In genomic region chr2L:6793763-6794417, dm6 we compare ENCODE assay signal across 4 fruit fly cellular contexts.
TF ChIP-seq lines count a peak whose summit lies in the region.

No protein-coding gene starts in this region.

- no peak for TF ChIP-seq CTCF in whole organism, embryonic (GFP tag; optimal IDR thresholded peaks at IDR 0.05; lab: Kevin White, UChicago)

TF ChIP-seq in whole organism, embryonic, 481 proteins besides CTCF, POLR2A, EP300 and RAD21 (continues in another document):
- TF ChIP-seq Rx (GFP tag; IDR thresholded peaks at IDR 0.05; lab: Robert Waterston, UW) (no peak), kni (GFP tag; optimal IDR thresholded peaks at IDR 0.05; lab: Kevin White, UChicago) (peak; percentile 59), yki (optimal IDR thresholded peaks at IDR 0.05; lab: Kevin White, UChicago) (peak; percentile 4), CG17361 (GFP tag; IDR thresholded peaks at IDR 0.05; lab: Robert Waterston, UW) (no peak), cg (GFP tag; optimal IDR thresholded peaks at IDR 0.05; lab: Kevin White, UChicago) (peak; percentile 51), kah (GFP tag; optimal IDR thresholded peaks at IDR 0.05; lab: Kevin White, UChicago) (peak; percentile 54), CG10267 (tag; optimal IDR thresholded peaks at IDR 0.05; lab: Kevin White, UChicago) (no peak), CG32767 (GFP tag; IDR thresholded peaks at IDR 0.05; lab: Robert Waterston, UW) (no peak), CG15479 (GFP tag; optimal IDR thresholded peaks at IDR 0.05; lab: Kevin White, UChicago) (no peak), zf30C (GFP tag; optimal IDR thresholded peaks at IDR 0.05; lab: Kevin White, UChicago) (no peak), sna (GFP tag; IDR thresholded peaks at IDR 0.05; lab: Robert Waterston, UW; ENCODE audit: partially characterized antibody) (no peak), CG14965 (GFP tag; optimal IDR thresholded peaks at IDR 0.05; lab: Kevin White, UChicago; ENCODE audit: borderline replicate concordance) (no peak), BtbVII (GFP tag; optimal IDR thresholded peaks at IDR 0.05; lab: Kevin White, UChicago) (peak; percentile 32), Trl (optimal IDR thresholded peaks at IDR 0.05; lab: Kevin White, UChicago) (peak; percentile 83 to 90), Trl (GFP tag; optimal IDR thresholded peaks at IDR 0.05; lab: Kevin White, UChicago) (no peak), E2f1 (GFP tag; IDR thresholded peaks at IDR 0.05; lab: Robert Waterston, UW) (peak; percentile 20; the same call in 1 of the 2 replicates), ci (GFP tag; IDR thresholded peaks at IDR 0.05; lab: Robert Waterston, UW) (0 out of 3 replicates have a peak, but pooled peaks have one; percentile 11), Ptx1 (GFP tag; IDR thresholded peaks at IDR 0.05; lab: Robert Waterston, UW) (no peak), Hr78 (GFP tag; optimal IDR thresholded peaks at IDR 0.05; lab: Kevin White, UChicago) (peak in 1 of 2 experiments; percentile 64), ftz-f1 (GFP tag; optimal IDR thresholded peaks at IDR 0.05; lab: Kevin White, UChicago) (no peak), Med (GFP tag; lab: Kevin White, UChicago) (peak; percentile 71), grau (tag; optimal IDR thresholded peaks at IDR 0.05; lab: Kevin White, UChicago) (no peak), Oaz (GFP tag; IDR thresholded peaks at IDR 0.05; lab: Robert Waterston, UW) (no peak)

TF ChIP-seq in whole organism, prepupa, 60 proteins besides CTCF, POLR2A, EP300 and RAD21:
- no peak for TF ChIP-seq Hr4 (GFP tag; optimal IDR thresholded peaks at IDR 0.05; lab: Kevin White, UChicago)
- TF ChIP-seq net (GFP tag; optimal IDR thresholded peaks at IDR 0.05; lab: Kevin White, UChicago): no peak
- TF ChIP-seq CG6276 (GFP tag; optimal IDR thresholded peaks at IDR 0.05; lab: Kevin White, UChicago): no peak
- no peak for TF ChIP-seq Sox15 (GFP tag; optimal IDR thresholded peaks at IDR 0.05; lab: Kevin White, UChicago)
- TF ChIP-seq achi (GFP tag; optimal IDR thresholded peaks at IDR 0.05; lab: Kevin White, UChicago): no peak
- TF ChIP-seq CG8119 (GFP tag; IDR thresholded peaks at IDR 0.05; lab: Robert Waterston, UW): no peak
- no peak for TF ChIP-seq cyc (GFP tag; optimal IDR thresholded peaks at IDR 0.05; lab: Kevin White, UChicago)
- no peak for TF ChIP-seq topi (GFP tag; optimal IDR thresholded peaks at IDR 0.05; lab: Kevin White, UChicago)
- peak; percentile 46 for TF ChIP-seq svp (GFP tag; lab: Kevin White, UChicago)
- no peak for TF ChIP-seq Eip78C (GFP tag; lab: Kevin White, UChicago)
- TF ChIP-seq CG6808 (GFP tag; optimal IDR thresholded peaks at IDR 0.05; lab: Kevin White, UChicago): peak; percentile 3
- peak; percentile 4 for TF ChIP-seq CG1621 (tag; optimal IDR thresholded peaks at IDR 0.05; lab: Kevin White, UChicago)
- no peak for TF ChIP-seq CG31627 (GFP tag; optimal IDR thresholded peaks at IDR 0.05; lab: Kevin White, UChicago)
- TF ChIP-seq CG7368 (GFP tag; optimal IDR thresholded peaks at IDR 0.05; lab: Kevin White, UChicago): peak; percentile 6
- no peak for TF ChIP-seq CG6163 (GFP tag; IDR thresholded peaks at IDR 0.05; lab: Robert Waterston, UW)
- no peak for TF ChIP-seq OdsH (GFP tag; optimal IDR thresholded peaks at IDR 0.05; lab: Kevin White, UChicago)
- no peak for TF ChIP-seq CG4318 (GFP tag; optimal IDR thresholded peaks at IDR 0.05; lab: Kevin White, UChicago)
- 0 out of 3 replicates have a peak, but pooled peaks have one; percentile 24 for TF ChIP-seq eg (GFP tag; IDR thresholded peaks at IDR 0.05; lab: Robert Waterston, UW)
- no peak for TF ChIP-seq Hr39 (GFP tag; optimal IDR thresholded peaks at IDR 0.05; lab: Kevin White, UChicago)
- no peak for TF ChIP-seq Hr38 (GFP tag; optimal IDR thresholded peaks at IDR 0.05; lab: Kevin White, UChicago)
- no peak for TF ChIP-seq Eip75B (GFP tag; optimal IDR thresholded peaks at IDR 0.05; lab: Kevin White, UChicago)
- no peak for TF ChIP-seq CG11902 (GFP tag; optimal IDR thresholded peaks at IDR 0.05; lab: Kevin White, UChicago)
- peak; percentile 23 for TF ChIP-seq dsx (GFP tag; optimal IDR thresholded peaks at IDR 0.05; lab: Kevin White, UChicago; ENCODE audit: poor library complexity, severe bottlenecking)
- no peak for TF ChIP-seq fd85E (GFP tag; optimal IDR thresholded peaks at IDR 0.05; lab: Kevin White, UChicago)

TF ChIP-seq in whole organism, pupa, 21 proteins besides CTCF, POLR2A, EP300 and RAD21:
- TF ChIP-seq Snoo (tag; optimal IDR thresholded peaks at IDR 0.05; lab: Kevin White, UChicago) (no peak), CG32121 (GFP tag; IDR thresholded peaks at IDR 0.05; lab: Robert Waterston, UW) (peak; percentile 44; the same call in 1 of the 2 replicates)

TF ChIP-seq in whole organism, wandering third instar larva, 38 proteins besides CTCF, POLR2A, EP300 and RAD21:
- TF ChIP-seq Dif (GFP tag; optimal IDR thresholded peaks at IDR 0.05; lab: Kevin White, UChicago; ENCODE audit: partially characterized antibody): peak; percentile 2
- TF ChIP-seq Myc (optimal IDR thresholded peaks at IDR 0.05; lab: Kevin White, UChicago): no peak
